Worm (Caenorhabditis elegans): ENCODE results near the gene acs-5.

acs-5 gene

DNA sequence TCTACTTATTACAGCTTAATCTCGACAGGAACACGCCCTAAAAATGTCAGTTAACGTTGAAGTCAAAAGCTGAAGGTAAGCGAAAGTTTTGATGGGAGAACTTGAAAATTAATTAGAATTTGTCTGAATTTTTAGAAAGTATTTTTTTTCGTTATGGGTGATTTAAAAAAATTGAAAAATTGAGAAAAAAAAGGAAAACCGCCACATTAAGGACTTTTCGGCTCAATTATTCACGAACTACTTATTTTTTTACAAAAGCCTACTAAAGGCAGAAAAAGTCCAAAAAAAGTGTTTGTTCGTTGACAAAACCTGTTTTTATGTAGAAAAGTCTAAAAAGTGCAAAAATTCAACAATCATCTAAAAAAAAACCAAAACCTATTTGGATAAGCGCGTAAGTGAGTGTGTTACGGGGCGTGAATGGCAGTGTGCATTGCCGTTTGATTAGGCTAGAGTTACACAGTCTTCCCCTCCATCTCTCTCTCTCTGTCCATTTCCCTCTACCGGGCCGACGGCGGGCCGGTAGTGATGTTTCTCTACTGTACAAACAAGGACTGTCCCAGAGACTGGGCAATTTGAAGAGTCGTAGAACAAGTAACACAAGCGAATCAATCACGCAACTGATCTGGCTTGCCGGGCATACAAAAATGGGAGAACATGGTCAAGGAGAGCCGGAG lies 15.8 kb downstream of the acs-5 start, which contains the start of gene lron-13 (continued):
- TF ChIP-seq fos-1 (tag; optimal IDR thresholded peaks at IDR 0.05) (no peak), zfp-3 (GFP tag; conservative IDR thresholded peaks at IDR 0.05) (no peak), aha-1 (tag) (peak; percentile 91), ama-1 (optimal IDR thresholded peaks at IDR 0.05) (peak; percentile 2), F49E8.2 (tag; optimal IDR thresholded peaks at IDR 0.05; ENCODE audit: borderline replicate concordance) (no peak), hlh-11 (tag; optimal IDR thresholded peaks at IDR 0.05) (peak; percentile 36), daf-16 (GFP tag; optimal IDR thresholded peaks at IDR 0.05) (no peak), daf-16 (tag; optimal IDR thresholded peaks at IDR 0.05) (peak; percentile 26), zip-2 (tag; optimal IDR thresholded peaks at IDR 0.05) (no peak), unc-39 (tag; optimal IDR thresholded peaks at IDR 0.05) (no peak), unc-130 (GFP tag; optimal IDR thresholded peaks at IDR 0.05) (no peak), unc-62 (GFP tag; optimal IDR thresholded peaks at IDR 0.05 in 1 of 2) (peak in 1 of 2 experiments; percentile 92), unc-62 (tag; optimal IDR thresholded peaks at IDR 0.05) (no peak), fkh-10 (GFP tag; optimal IDR thresholded peaks at IDR 0.05) (no peak), zfp-2 (tag; optimal IDR thresholded peaks at IDR 0.05) (no peak), hmg-1.1 (GFP tag; IDR thresholded peaks at IDR 0.05) (no peak), ZK337.2 (GFP tag; IDR thresholded peaks at IDR 0.05) (no peak), arid-1 (GFP tag; conservative IDR thresholded peaks at IDR 0.05) (0 out of 2 replicates have a peak, but pooled peaks have one; percentile 7), set-16 (GFP tag; IDR thresholded peaks at IDR 0.05) (no peak; the same call in 1 of the 2 replicates), rbr-2 (tag; optimal IDR thresholded peaks at IDR 0.05) (no peak), mep-1 (tag; optimal IDR thresholded peaks at IDR 0.05) (no peak), lir-3 (tag; optimal IDR thresholded peaks at IDR 0.05) (no peak), ceh-62 (tag; optimal IDR thresholded peaks at IDR 0.05) (no peak), dmd-9 (GFP tag; IDR thresholded peaks at IDR 0.05) (no peak)

DNA sequence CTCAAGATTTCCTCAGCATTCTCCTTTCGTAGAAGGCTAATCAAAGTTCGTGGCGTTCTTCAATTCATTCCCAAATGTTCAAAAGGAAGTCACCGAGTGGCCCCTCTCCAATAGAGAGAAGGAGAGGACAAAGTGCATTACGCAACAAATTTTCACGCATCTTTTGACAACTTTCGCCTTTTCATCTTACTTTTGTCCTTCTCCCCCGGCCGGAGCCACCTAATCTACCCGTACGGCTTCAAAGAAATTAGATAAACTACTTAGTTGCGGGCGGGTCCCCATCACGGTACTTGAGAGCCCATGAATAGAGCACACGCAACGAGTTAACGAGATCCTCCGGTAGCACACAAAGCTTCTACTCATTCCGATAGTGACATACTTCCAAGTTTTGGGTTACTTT lies 16.6 kb downstream of the acs-5 start:
- no peak for TF ChIP-seq Y75B8A.6 (GFP tag; IDR thresholded peaks at IDR 0.05)
- no peak for TF ChIP-seq nhr-11 (tag; optimal IDR thresholded peaks at IDR 0.05)
- TF ChIP-seq zip-2 (tag; optimal IDR thresholded peaks at IDR 0.05) = no peak
- no peak for TF ChIP-seq dmd-8 (GFP tag; IDR thresholded peaks at IDR 0.05)
- peak; percentile 70 for TF ChIP-seq fkh-10 (GFP tag; optimal IDR thresholded peaks at IDR 0.05)
- no peak for TF ChIP-seq Y48G9A.11 (GFP tag; IDR thresholded peaks at IDR 0.05)
- TF ChIP-seq snpc-1.2 (GFP tag; IDR thresholded peaks at IDR 0.05) = peak; percentile 37; the same call in 1 of the 2 replicates
- no peak for TF ChIP-seq lsy-2 (tag; optimal IDR thresholded peaks at IDR 0.05)
- peak; percentile 51; the same call in 1 of the 2 replicates for TF ChIP-seq ctbp-1 (GFP tag; IDR thresholded peaks at IDR 0.05)
- no peak for TF ChIP-seq dmd-6 (GFP tag; IDR thresholded peaks at IDR 0.05)
- TF ChIP-seq set-16 (GFP tag; IDR thresholded peaks at IDR 0.05) = no peak
- no peak for TF ChIP-seq mes-2 (tag; optimal IDR thresholded peaks at IDR 0.05; ENCODE audit: poor library complexity, severe bottlenecking)

DNA sequence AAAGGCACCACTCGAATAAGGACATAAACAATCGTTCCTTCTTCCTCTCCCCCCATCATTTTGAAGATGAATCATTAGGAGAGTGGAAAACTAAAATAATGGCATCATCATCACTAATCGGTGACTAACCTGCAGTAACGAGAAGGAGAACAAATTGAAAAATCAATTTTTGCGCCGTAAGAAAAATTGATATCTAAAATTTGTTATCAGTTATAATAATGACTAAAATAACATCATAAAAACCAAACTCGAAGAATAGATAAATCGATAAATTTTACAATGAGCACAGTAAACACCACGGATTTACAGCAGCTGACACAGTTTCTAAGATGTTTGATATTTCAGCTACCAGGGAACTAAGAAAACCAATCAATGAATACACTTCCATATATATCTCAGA lies 17.1 kb downstream of the acs-5 start:
- no peak for TF ChIP-seq dpl-1 (GFP tag; optimal IDR thresholded peaks at IDR 0.05)
- TF ChIP-seq dve-1 (tag; optimal IDR thresholded peaks at IDR 0.05; ENCODE audit: insufficient read depth) = peak; percentile 77
- no peak for TF ChIP-seq daf-16 (GFP tag; optimal IDR thresholded peaks at IDR 0.05)
- peak; percentile 91 for TF ChIP-seq daf-16 (tag; optimal IDR thresholded peaks at IDR 0.05)
- TF ChIP-seq php-3 (GFP tag; IDR thresholded peaks at IDR 0.05) = 0 out of 2 replicates have a peak, but pooled peaks have one; percentile 22
- peak; percentile 46 for TF ChIP-seq aha-1 (tag)
- TF ChIP-seq nhr-28 (tag; optimal IDR thresholded peaks at IDR 0.05) = peak; percentile 52
- peak; percentile 11 for TF ChIP-seq hlh-11 (tag; optimal IDR thresholded peaks at IDR 0.05)
- TF ChIP-seq ces-1 (GFP tag; optimal IDR thresholded peaks at IDR 0.05) = no peak
- no peak for TF ChIP-seq F44E2.7 (GFP tag; IDR thresholded peaks at IDR 0.05)
- peak; percentile 23; the same call in 1 of the 2 replicates for TF ChIP-seq dmd-6 (GFP tag; IDR thresholded peaks at IDR 0.05)
- peak; percentile 84 for TF ChIP-seq pqm-1 (tag; optimal IDR thresholded peaks at IDR 0.05)
- no peak for TF ChIP-seq unc-62 (GFP tag; optimal IDR thresholded peaks at IDR 0.05 in 1 of 2)
- TF ChIP-seq unc-62 (tag; optimal IDR thresholded peaks at IDR 0.05) = no peak
- peak; percentile 50 for TF ChIP-seq mes-2 (tag; optimal IDR thresholded peaks at IDR 0.05; ENCODE audit: poor library complexity, severe bottlenecking)
- no peak for TF ChIP-seq unc-39 (tag; optimal IDR thresholded peaks at IDR 0.05)

Data from whole organism, L4 larva.